Worm (Caenorhabditis elegans) whole organism, midembryonic: Measurements from ENCODE around the gene idpp-6.

Source experiments
- T22C8.4 ChIP-seq: fragments of 200-800 bp; sonication (Bioruptor generic); IDR thresholded peaks from 2 replicates; pipeline ENCODE4 v1.3.6; 2022; ENCODE audit warnings: missing genetic modification characterization, missing compliant biosample characterization
- cog-1 ChIP-seq: sonication (generic microtip); optimal IDR thresholded peaks from 2 replicates; lab custom pipeline; 2016; ENCODE audit warnings: missing genetic modification characterization, missing compliant biosample characterization
- flt-1 ChIP-seq: fragments of 200-800 bp; sonication (Bioruptor generic); IDR thresholded peaks from 2 replicates; pipeline ENCODE4 v1.3.6; 2022; ENCODE audit warnings: missing genetic modification characterization, missing compliant biosample characterization
- klf-2 ChIP-seq: fragments of 200-800 bp; sonication (Bioruptor generic); conservative IDR thresholded peaks from 2 replicates; pipeline ENCODE4 v1.3.6; 2022; ENCODE audit warnings: missing genetic modification reagents, missing genetic modification characterization, missing compliant biosample characterization
- med-1 ChIP-seq: sonication (generic microtip); optimal IDR thresholded peaks from 2 replicates; lab custom pipeline; 2017; ENCODE audit warnings: missing genetic modification characterization, mild to moderate bottlenecking, missing compliant biosample characterization, antibody characterized with exemption, missing genetic modification reagents; ENCODE audit not compliant: insufficient read depth
- ref-1 ChIP-seq: fragments of 200-800 bp; sonication (Bioruptor generic); conservative IDR thresholded peaks from 2 replicates; pipeline ENCODE4 v1.3.6; 2022; ENCODE audit warnings: missing genetic modification reagents, missing genetic modification characterization, missing compliant biosample characterization
- tab-1 ChIP-seq: fragments of 200-800 bp; sonication (Bioruptor generic); IDR thresholded peaks from 2 replicates; pipeline ENCODE4 v1.3.6; 2022; ENCODE audit warnings: missing genetic modification characterization, missing compliant biosample characterization
- ztf-23 ChIP-seq: fragments of 200-800 bp; sonication (Bioruptor generic); IDR thresholded peaks from 2 replicates; pipeline ENCODE4 v1.3.6; 2022; ENCODE audit warnings: missing genetic modification reagents, missing genetic modification characterization, missing compliant biosample characterization
- ztf-29 ChIP-seq: fragments of 200-800 bp; sonication (Bioruptor generic); IDR thresholded peaks from 2 replicates; pipeline ENCODE4 v1.3.6; 2022; ENCODE audit warnings: missing genetic modification reagents, missing genetic modification characterization, missing compliant biosample characterization

The idpp-6 gene

DNA sequence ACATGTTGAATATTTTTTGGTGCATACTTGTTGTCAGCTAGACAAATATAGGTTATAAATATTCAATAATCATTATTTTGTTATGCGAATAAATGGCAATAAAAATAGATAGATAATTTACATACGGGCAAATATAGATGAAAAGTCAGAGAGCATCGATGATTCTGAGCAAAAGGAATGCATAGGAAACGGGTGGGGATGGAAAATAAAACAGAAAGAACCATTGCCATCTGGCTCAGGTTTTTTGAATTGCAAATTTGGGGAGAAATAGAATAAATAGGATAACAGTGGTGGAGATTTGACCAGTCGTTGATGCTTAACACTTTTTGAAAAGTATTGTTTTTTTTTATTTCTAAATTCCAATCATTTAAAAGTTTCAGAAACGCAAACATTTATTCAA lies at the start of gene idpp-6:
Gene idpp-6, plus strand, starts transcription at position 301 of the 400 bp plus-strand sequence.
- TF ChIP-seq ref-1, result no peak
- TF ChIP-seq T22C8.4 (GFP tag; lab: Robert Waterston, UW), result no peak
- no peak for TF ChIP-seq ztf-29 (GFP tag; lab: Robert Waterston, UW)
- TF ChIP-seq ztf-23 (GFP tag; lab: Robert Waterston, UW), result no peak
- TF ChIP-seq med-1 (GFP tag; lab: Kevin White, UChicago), result no peak
- no peak for TF ChIP-seq flt-1 (GFP tag; lab: Robert Waterston, UW)
- TF ChIP-seq klf-2 (GFP tag; lab: Robert Waterston, UW), result no peak
- TF ChIP-seq tab-1 (GFP tag; lab: Robert Waterston, UW), result no peak
- no peak for TF ChIP-seq cog-1

- TF ChIP-seq ztf-23 (GFP tag; lab: Robert Waterston, UW) (no peak), ztf-29 (GFP tag; lab: Robert Waterston, UW) (no peak), T22C8.4 (GFP tag; lab: Robert Waterston, UW) (no peak), klf-2 (GFP tag; lab: Robert Waterston, UW) (no peak), med-1 (GFP tag; lab: Kevin White, UChicago) (no peak), tab-1 (GFP tag; lab: Robert Waterston, UW) (no peak), flt-1 (GFP tag; lab: Robert Waterston, UW) (no peak), cog-1 (no peak)
These were observed 49.8 kb upstream of the idpp-6 start, which contains the start of gene R03E9.2 for ce11 chrX:6733201-6733600. TSS of gene R03E9.2 (minus strand) at chrX:6733301.

DNA sequence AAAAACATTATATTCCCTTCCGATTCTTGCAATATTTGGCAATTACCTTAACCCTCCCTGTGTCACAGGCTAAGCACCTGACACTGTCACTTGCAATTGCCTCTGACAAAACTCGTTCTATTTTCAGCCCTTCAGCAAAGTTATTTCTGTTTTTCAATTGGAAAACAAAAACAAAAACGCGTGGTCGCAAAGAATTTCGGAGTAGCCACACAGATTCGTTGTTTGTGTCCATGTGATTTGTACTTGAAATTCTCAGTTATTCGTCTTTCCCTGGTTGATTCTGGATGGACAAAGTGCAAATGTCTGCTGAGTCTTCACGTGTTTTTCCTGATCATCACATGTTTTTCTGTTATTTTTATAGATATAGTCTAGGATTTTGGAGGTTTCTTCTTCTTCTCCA lies 47.5 kb upstream of the idpp-6 start:
- TF ChIP-seq ztf-23 (GFP tag; lab: Robert Waterston, UW) (no peak), cog-1 (no peak), T22C8.4 (GFP tag; lab: Robert Waterston, UW) (no peak), tab-1 (GFP tag; lab: Robert Waterston, UW) (no peak), ref-1 (no peak), flt-1 (GFP tag; lab: Robert Waterston, UW) (no peak), ztf-29 (GFP tag; lab: Robert Waterston, UW) (no peak), klf-2 (GFP tag; lab: Robert Waterston, UW) (no peak), med-1 (GFP tag; lab: Kevin White, UChicago) (no peak)

ce11 chrX:6736358-6736991 lies 46.5 kb upstream of the idpp-6 start:
- no peak for TF ChIP-seq tab-1 (GFP tag; lab: Robert Waterston, UW)
- no peak for TF ChIP-seq ref-1
- no peak for TF ChIP-seq klf-2 (GFP tag; lab: Robert Waterston, UW)
- no peak for TF ChIP-seq flt-1 (GFP tag; lab: Robert Waterston, UW)
- no peak for TF ChIP-seq ztf-23 (GFP tag; lab: Robert Waterston, UW)
- TF ChIP-seq cog-1, result no peak
- no peak for TF ChIP-seq ztf-29 (GFP tag; lab: Robert Waterston, UW)
- no peak for TF ChIP-seq med-1 (GFP tag; lab: Kevin White, UChicago)
- no peak for TF ChIP-seq T22C8.4 (GFP tag; lab: Robert Waterston, UW)

- TF ChIP-seq ref-1, result no peak
- TF ChIP-seq cog-1, result peak; percentile 64
- TF ChIP-seq ztf-29 (GFP tag; lab: Robert Waterston, UW), result no peak
These were observed 45.5 kb upstream of the idpp-6 start for ce11 chrX:6737329-6738008.

DNA sequence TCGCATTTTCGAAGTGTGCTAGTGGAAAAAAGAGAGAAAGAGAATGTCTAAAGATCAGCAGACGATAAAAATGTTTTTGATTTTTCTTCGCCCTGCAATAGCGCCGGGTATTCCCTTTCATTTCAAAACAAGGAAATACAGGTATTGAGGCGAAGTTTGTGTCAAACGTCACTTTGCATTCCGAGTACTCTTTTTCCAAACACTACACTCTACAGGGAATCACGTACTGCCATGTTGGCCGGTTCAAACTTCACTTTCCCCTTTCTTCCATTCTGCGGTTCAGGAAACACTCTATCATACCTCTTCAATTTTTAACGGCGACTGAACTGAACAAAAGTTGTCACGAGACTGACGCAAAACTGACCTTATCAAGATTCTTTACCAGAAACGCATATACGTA lies 44.4 kb upstream of the idpp-6 start:
- no peak for TF ChIP-seq T22C8.4 (GFP tag; lab: Robert Waterston, UW)
- no peak for TF ChIP-seq klf-2 (GFP tag; lab: Robert Waterston, UW)
- TF ChIP-seq flt-1 (GFP tag; lab: Robert Waterston, UW), result no peak
- no peak for TF ChIP-seq ztf-29 (GFP tag; lab: Robert Waterston, UW)
- no peak for TF ChIP-seq ref-1
- TF ChIP-seq ztf-23 (GFP tag; lab: Robert Waterston, UW), result no peak
- TF ChIP-seq tab-1 (GFP tag; lab: Robert Waterston, UW), result no peak
- no peak for TF ChIP-seq med-1 (GFP tag; lab: Kevin White, UChicago)
- no peak for TF ChIP-seq cog-1

- no peak for TF ChIP-seq cog-1
- TF ChIP-seq flt-1 (GFP tag; lab: Robert Waterston, UW), result no peak
- no peak for TF ChIP-seq ref-1
- no peak for TF ChIP-seq T22C8.4 (GFP tag; lab: Robert Waterston, UW)
- TF ChIP-seq med-1 (GFP tag; lab: Kevin White, UChicago), result no peak
- TF ChIP-seq ztf-23 (GFP tag; lab: Robert Waterston, UW), result no peak
- TF ChIP-seq klf-2 (GFP tag; lab: Robert Waterston, UW), result no peak
- TF ChIP-seq tab-1 (GFP tag; lab: Robert Waterston, UW), result no peak
- no peak for TF ChIP-seq ztf-29 (GFP tag; lab: Robert Waterston, UW)
These were observed 43.6 kb upstream of the idpp-6 start for ce11 chrX:6739034-6740008.

- no peak for TF ChIP-seq ztf-29 (GFP tag; lab: Robert Waterston, UW)
- no peak for TF ChIP-seq flt-1 (GFP tag; lab: Robert Waterston, UW)
- no peak for TF ChIP-seq cog-1
- TF ChIP-seq T22C8.4 (GFP tag; lab: Robert Waterston, UW), result no peak
- TF ChIP-seq med-1 (GFP tag; lab: Kevin White, UChicago), result no peak
- no peak for TF ChIP-seq ref-1
- TF ChIP-seq tab-1 (GFP tag; lab: Robert Waterston, UW), result no peak
- no peak for TF ChIP-seq ztf-23 (GFP tag; lab: Robert Waterston, UW)
- TF ChIP-seq klf-2 (GFP tag; lab: Robert Waterston, UW), result no peak
These were observed 42.5 kb upstream of the idpp-6 start for ce11 chrX:6740282-6740982.
